Fruit fly (Drosophila melanogaster) whole organism, embryonic: ENCODE results near the gene CG44385.

Experiments
- BEAF-32 ChIP-seq: fragments of 200-800 bp; sonication (Bioruptor generic); optimal IDR thresholded peaks from 3 replicates; lab custom pipeline; 2017; ENCODE audit warnings: missing biosample characterization, missing genetic modification characterization, mild to moderate bottlenecking, moderate library complexity, missing genetic modification reagents
- CG10209 ChIP-seq: fragments of 200-800 bp; sonication (Bioruptor generic); optimal IDR thresholded peaks from 3 replicates; lab custom pipeline; 2017; ENCODE audit warnings: missing biosample characterization, mild to moderate bottlenecking, missing genetic modification characterization, missing genetic modification reagents
- CG11398 ChIP-seq: fragments of 200-800 bp; sonication (Bioruptor generic); optimal IDR thresholded peaks from 2 replicates; lab custom pipeline; 2016; ENCODE audit warnings: missing biosample characterization, missing genetic modification characterization
- CG11504 ChIP-seq: fragments of 200-800 bp; sonication (Bioruptor generic); optimal IDR thresholded peaks from 3 replicates; lab custom pipeline; 2019; ENCODE audit warnings: missing biosample characterization, mild to moderate bottlenecking, missing genetic modification characterization, moderate library complexity
- CG11723 ChIP-seq: fragments of 200-800 bp; sonication (Bioruptor generic); optimal IDR thresholded peaks from 2 replicates; lab custom pipeline; 2017; ENCODE audit warnings: missing biosample characterization, mild to moderate bottlenecking, missing genetic modification characterization
- CG13894 ChIP-seq: fragments of 200-800 bp; sonication (Bioruptor generic); optimal IDR thresholded peaks from 3 replicates; lab custom pipeline; 2018; ENCODE audit warnings: missing biosample characterization, mild to moderate bottlenecking, missing genetic modification characterization, moderate library complexity
- CG14050 ChIP-seq: fragments of 200-800 bp; sonication (Bioruptor generic); IDR thresholded peaks from 3 replicates; pipeline ENCODE4 v1.3.6; 2022; ENCODE audit warnings: missing biosample characterization, missing genetic modification characterization
- CG1529 ChIP-seq: fragments of 200-800 bp; sonication (Bioruptor generic); optimal IDR thresholded peaks from 3 replicates; lab custom pipeline; 2018; ENCODE audit warnings: missing biosample characterization, missing genetic modification characterization
- CG17361 ChIP-seq: fragments of 200-800 bp; sonication (Bioruptor generic); IDR thresholded peaks from 3 replicates; pipeline ENCODE4 v1.3.6; 2022; ENCODE audit warnings: missing biosample characterization, missing genetic modification characterization
- CG18619 ChIP-seq: fragments of 200-800 bp; sonication (Bioruptor generic); optimal IDR thresholded peaks from 3 replicates; lab custom pipeline; 2017; ENCODE audit warnings: missing biosample characterization, mild to moderate bottlenecking, missing genetic modification characterization
- CG2889 ChIP-seq: fragments of 200-800 bp; sonication (Bioruptor generic); IDR thresholded peaks from 3 replicates; pipeline ENCODE4 v1.3.6; 2022; ENCODE audit warnings: missing biosample characterization, missing genetic modification characterization
- CG3726 ChIP-seq: fragments of 200-800 bp; sonication (Bioruptor generic); IDR thresholded peaks from 3 replicates; pipeline ENCODE4, ENCODE4 v1.3.6; 2022; ENCODE audit warnings: missing biosample characterization, missing genetic modification characterization
- CG43689 ChIP-seq: fragments of 200-800 bp; sonication (Bioruptor generic); IDR thresholded peaks from 2 replicates; pipeline ENCODE4 v1.3.6; 2022; ENCODE audit warnings: missing biosample characterization, missing genetic modification characterization
- CG4730 ChIP-seq: fragments of 200-800 bp; sonication (Bioruptor generic); IDR thresholded peaks from 2 replicates; pipeline ENCODE4 v1.3.6; 2022; ENCODE audit warnings: missing biosample characterization, missing genetic modification characterization
- CG5245 ChIP-seq: fragments of 200-800 bp; sonication (Bioruptor generic); optimal IDR thresholded peaks from 3 replicates; lab custom pipeline; 2016; ENCODE audit warnings: missing biosample characterization, missing genetic modification characterization
- CG5953 ChIP-seq: fragments of 200-800 bp; sonication (Bioruptor generic); IDR thresholded peaks from 2 replicates; pipeline ENCODE4 v1.3.6; 2022; ENCODE audit warnings: missing biosample characterization, missing genetic modification characterization
- CG7928 ChIP-seq: fragments of 200-800 bp; sonication (Bioruptor generic); optimal IDR thresholded peaks from 2 replicates; lab custom pipeline; 2017; ENCODE audit warnings: missing biosample characterization, mild to moderate bottlenecking, missing genetic modification characterization
- CG9817 ChIP-seq: fragments of 200-800 bp; sonication (Bioruptor generic); optimal IDR thresholded peaks from 2 replicates; lab custom pipeline; 2018; ENCODE audit warnings: missing biosample characterization, mild to moderate bottlenecking, missing genetic modification characterization, moderate library complexity
- CHES-1-like ChIP-seq: fragments of 200-800 bp; sonication (Bioruptor generic); optimal IDR thresholded peaks from 2 replicates; lab custom pipeline; 2016; ENCODE audit warnings: missing biosample characterization, missing genetic modification characterization
- E2f2 ChIP-seq: fragments of 200-800 bp; sonication (Bioruptor generic); IDR thresholded peaks from 2 replicates; pipeline ENCODE4 v1.3.6; 2022; ENCODE audit warnings: missing biosample characterization, missing genetic modification characterization
- Ets65A ChIP-seq: fragments of 200-800 bp; sonication (Bioruptor generic); peaks from one replicate; lab custom pipeline; 2016; ENCODE audit warnings: missing biosample characterization, missing genetic modification characterization
- HLHmδ ChIP-seq: fragments of 200-800 bp; sonication (Bioruptor generic); optimal IDR thresholded peaks from 2 replicates; lab custom pipeline; 2018; ENCODE audit warnings: missing biosample characterization, mild to moderate bottlenecking, missing genetic modification characterization, moderate library complexity
- Hand ChIP-seq: fragments of 200-800 bp; sonication (Bioruptor generic); optimal IDR thresholded peaks from 2 replicates; lab custom pipeline; 2017; ENCODE audit warnings: mild to moderate bottlenecking, missing biosample characterization, missing genetic modification reagents, missing genetic modification characterization
- Kr ChIP-seq: fragments of 200-800 bp; sonication (Bioruptor generic); optimal IDR thresholded peaks from 2 replicates; lab custom pipeline; 2017; ENCODE audit warnings: missing biosample characterization, mild to moderate bottlenecking, missing genetic modification characterization
- NC2α ChIP-seq: fragments of 200-800 bp; sonication (Bioruptor generic); optimal IDR thresholded peaks from 2 replicates; lab custom pipeline; 2016; ENCODE audit warnings: missing biosample characterization, missing genetic modification characterization
- NC2β ChIP-seq: fragments of 200-800 bp; sonication (Bioruptor generic); optimal IDR thresholded peaks from 2 replicates; lab custom pipeline; 2016; ENCODE audit warnings: missing biosample characterization, missing genetic modification characterization
- Sin3A ChIP-seq: fragments of >200 bp; optimal IDR thresholded peaks from 2 replicates; lab custom pipeline; 2018
- Stat92E ChIP-seq, 3 experiments: fragments of >200 bp in 2 of 3; fragments of 200-800 bp in 1 of 3; sonication (Bioruptor generic) in 1 of 3; optimal IDR thresholded peaks; 2 replicates each; lab custom pipeline; 2017 to 2019; ENCODE audit warnings: missing biosample characterization in 3 of 3, missing genetic modification characterization in 3 of 3, mild to moderate bottlenecking in 1 of 3, moderate library complexity in 1 of 3
- Taf1 ChIP-seq: fragments of 200-800 bp; sonication (Bioruptor generic); IDR thresholded peaks from 2 replicates; pipeline ENCODE4 v1.3.6; 2022; ENCODE audit warnings: missing biosample characterization, missing genetic modification characterization
- bigmax ChIP-seq: fragments of 200-800 bp; sonication (Bioruptor generic); optimal IDR thresholded peaks from 2 replicates; lab custom pipeline; 2018; ENCODE audit warnings: missing biosample characterization, mild to moderate bottlenecking, missing genetic modification characterization
- btn ChIP-seq: fragments of 200-800 bp; sonication (Bioruptor generic); optimal IDR thresholded peaks from 2 replicates; lab custom pipeline; 2016; ENCODE audit warnings: missing biosample characterization, missing genetic modification characterization
- crol ChIP-seq: fragments of 200-800 bp; sonication (Bioruptor generic); IDR thresholded peaks from 2 replicates; pipeline ENCODE4 v1.3.6; 2022; ENCODE audit warnings: missing biosample characterization, missing genetic modification characterization
- da ChIP-seq: fragments of 200-800 bp; sonication (Bioruptor generic); optimal IDR thresholded peaks from 2 replicates; lab custom pipeline; 2016; ENCODE audit warnings: missing biosample characterization, missing genetic modification characterization
- dan ChIP-seq: fragments of 200-800 bp; sonication (Bioruptor generic); IDR thresholded peaks from 2 replicates; pipeline ENCODE4 v1.3.6; 2022; ENCODE audit warnings: missing biosample characterization, missing genetic modification characterization
- danr ChIP-seq: fragments of 200-800 bp; sonication (Bioruptor generic); IDR thresholded peaks from 2 replicates; pipeline ENCODE4 v1.3.6; 2022; ENCODE audit warnings: missing biosample characterization, missing genetic modification characterization
- dati ChIP-seq: fragments of 200-800 bp; sonication (Bioruptor generic); IDR thresholded peaks from 2 replicates; pipeline ENCODE4 v1.3.6; 2022; ENCODE audit warnings: missing biosample characterization, missing genetic modification characterization
- dmrt11E ChIP-seq: fragments of 200-800 bp; sonication (Bioruptor generic); optimal IDR thresholded peaks from 3 replicates; lab custom pipeline; 2018; ENCODE audit warnings: missing biosample characterization, mild to moderate bottlenecking, missing genetic modification characterization, moderate library complexity
- dmrt99B ChIP-seq: fragments of 200-800 bp; sonication (Bioruptor generic); optimal IDR thresholded peaks from 2 replicates; lab custom pipeline; 2018; ENCODE audit warnings: missing biosample characterization, mild to moderate bottlenecking, missing genetic modification characterization, moderate library complexity
- fd96Cb ChIP-seq: fragments of 200-800 bp; sonication (Bioruptor generic); optimal IDR thresholded peaks from 2 replicates; lab custom pipeline; 2018; ENCODE audit warnings: missing biosample characterization, mild to moderate bottlenecking, missing genetic modification characterization, moderate library complexity
- fu2 ChIP-seq: fragments of 200-800 bp; sonication (Bioruptor generic); optimal IDR thresholded peaks from 2 replicates; lab custom pipeline; 2016; ENCODE audit warnings: missing biosample characterization, missing genetic modification characterization
- gce ChIP-seq: fragments of 200-800 bp; sonication (Bioruptor generic); IDR thresholded peaks from 3 replicates; pipeline ENCODE4 v1.3.6; 2022; ENCODE audit warnings: missing biosample characterization, missing genetic modification characterization
- hbn ChIP-seq: fragments of 200-800 bp; sonication (Bioruptor generic); IDR thresholded peaks from 2 replicates; pipeline ENCODE4 v1.3.6; 2022; ENCODE audit warnings: missing biosample characterization, missing genetic modification characterization; ENCODE audit not compliant: partially characterized antibody
- her ChIP-seq: fragments of 200-800 bp; sonication (Bioruptor generic); optimal IDR thresholded peaks from 2 replicates; lab custom pipeline; 2016; ENCODE audit warnings: missing biosample characterization, missing genetic modification characterization
- lab ChIP-seq: fragments of 200-800 bp; sonication (Bioruptor generic); optimal IDR thresholded peaks from 3 replicates; lab custom pipeline; 2017; ENCODE audit warnings: missing biosample characterization, missing genetic modification characterization, mild to moderate bottlenecking, moderate library complexity, missing genetic modification reagents
- phol ChIP-seq: fragments of 200-800 bp; sonication (Bioruptor generic); optimal IDR thresholded peaks from 3 replicates; lab custom pipeline; 2018; ENCODE audit warnings: missing biosample characterization, mild to moderate bottlenecking, missing genetic modification characterization, moderate library complexity
- pros ChIP-seq: fragments of 200-800 bp; sonication (Bioruptor generic); optimal IDR thresholded peaks from 3 replicates; lab custom pipeline; 2019; ENCODE audit warnings: missing biosample characterization, mild to moderate bottlenecking, missing genetic modification characterization, moderate library complexity
- sima ChIP-seq: fragments of 200-800 bp; sonication (Bioruptor generic); optimal IDR thresholded peaks from 2 replicates; lab custom pipeline; 2016; ENCODE audit warnings: missing biosample characterization, missing genetic modification characterization
- sr ChIP-seq: fragments of 200-800 bp; sonication (Bioruptor generic); IDR thresholded peaks from 3 replicates; pipeline ENCODE4 v1.3.6; 2022; ENCODE audit warnings: missing biosample characterization, missing genetic modification characterization
- stc ChIP-seq: fragments of 200-800 bp; sonication (Bioruptor generic); IDR thresholded peaks from 2 replicates; pipeline ENCODE4 v1.3.6; 2022; ENCODE audit warnings: missing biosample characterization, missing genetic modification characterization
- tna ChIP-seq: fragments of 200-800 bp; sonication (Bioruptor generic); IDR thresholded peaks from 2 replicates; pipeline ENCODE4 v1.3.6; 2022; ENCODE audit warnings: missing biosample characterization, missing genetic modification characterization; ENCODE audit not compliant: partially characterized antibody
- yki ChIP-seq: fragments of >200 bp; optimal IDR thresholded peaks from 3 replicates; lab custom pipeline; 2018

The CG44385 gene

dm6 chrX:11146598-11147176, 14.5 kb upstream of the CG44385 start (continued):
- TF ChIP-seq CG2889 (GFP tag; lab: Robert Waterston, UW) (no peak), fd96Cb (peak; percentile 13), Taf1 (no peak), bigmax (GFP tag; lab: Kevin White, UChicago) (no peak), dan (no peak), CG13894 (no peak), phol (no peak), BEAF-32 (no peak), CG11504 (tag; lab: Kevin White, UChicago) (no peak), HLHmδ (no peak), CG18619 (GFP tag; lab: Kevin White, UChicago) (no peak), CG9817 (tag; lab: Kevin White, UChicago) (no peak), Ets65A (GFP tag; lab: Kevin White, UChicago) (no peak), gce (no peak), Kr (no peak), CG10209 (no peak), dmrt99B (tag; lab: Kevin White, UChicago) (no peak), CHES-1-like (GFP tag; lab: Kevin White, UChicago) (no peak), CG14050 (GFP tag; lab: Robert Waterston, UW) (no peak), yki (lab: Kevin White, UChicago) (no peak), pros (GFP tag; lab: Kevin White, UChicago) (peak; percentile 71), crol (GFP tag; lab: Robert Waterston, UW) (no peak), sr (GFP tag; lab: Robert Waterston, UW) (no peak), da (GFP tag; lab: Kevin White, UChicago) (peak; percentile 3), CG7928 (GFP tag; lab: Kevin White, UChicago) (no peak), btn (GFP tag; lab: Kevin White, UChicago) (no peak), E2f2 (GFP tag; lab: Robert Waterston, UW) (0 out of 2 replicates have a peak, but pooled peaks have one; percentile 10), tna (no peak), CG43689 (GFP tag; lab: Robert Waterston, UW) (no peak), CG11398 (no peak), CG1529 (no peak), CG17361 (GFP tag; lab: Robert Waterston, UW) (0 out of 3 replicates have a peak, but pooled peaks have one; percentile 10), CG3726 (0 out of 3 replicates have a peak, but pooled peaks have one; percentile 26), CG5953 (GFP tag; lab: Robert Waterston, UW) (no peak), CG4730 (GFP tag; lab: Robert Waterston, UW) (0 out of 2 replicates have a peak, but pooled peaks have one; percentile 5), danr (no peak), Sin3A (lab: Kevin White, UChicago) (no peak), hbn (GFP tag; lab: Robert Waterston, UW) (no peak), NC2β (GFP tag; lab: Kevin White, UChicago) (no peak), stc (GFP tag; lab: Robert Waterston, UW) (no peak), lab (GFP tag; lab: Kevin White, UChicago) (peak; percentile 45), Hand (GFP tag; lab: Kevin White, UChicago) (no peak), sima (GFP tag; lab: Kevin White, UChicago) (no peak), CG5245 (GFP tag; lab: Kevin White, UChicago) (no peak), dati (GFP tag; lab: Robert Waterston, UW) (no peak), Stat92E (GFP tag; optimal IDR thresholded peaks at IDR 0.05; lab: Kevin White, UChicago) (no peak), fu2 (no peak), her (GFP tag; lab: Kevin White, UChicago) (no peak), CG11723 (GFP tag; lab: Kevin White, UChicago) (no peak), NC2α (GFP tag; lab: Kevin White, UChicago) (no peak), dmrt11E (tag; lab: Kevin White, UChicago) (peak; percentile 34)
